Fruit fly (Drosophila melanogaster) whole organism, adult: ENCODE measurements around the gene plx.

Experiments
- CG14711 ChIP-seq: fragments of 200-800 bp; sonication (Bioruptor generic); optimal IDR thresholded peaks from 2 replicates; lab custom pipeline; 2018; ENCODE audit warnings: missing biosample characterization, mild to moderate bottlenecking, missing genetic modification characterization, moderate library complexity
- CG33017 ChIP-seq: fragments of 200-800 bp; sonication (Bioruptor generic); optimal IDR thresholded peaks from 2 replicates; lab custom pipeline; 2018; ENCODE audit warnings: missing biosample characterization, mild to moderate bottlenecking, missing genetic modification characterization, moderate library complexity
- CG7045 ChIP-seq: fragments of 200-800 bp; sonication (Bioruptor generic); optimal IDR thresholded peaks from 2 replicates; lab custom pipeline; 2017; ENCODE audit warnings: missing biosample characterization, mild to moderate bottlenecking, missing genetic modification characterization
- bab1 ChIP-seq: fragments of 200-800 bp; sonication (Bioruptor generic); optimal IDR thresholded peaks from 3 replicates; lab custom pipeline; 2019; ENCODE audit warnings: missing biosample characterization, mild to moderate bottlenecking, missing genetic modification characterization, moderate library complexity
- ovo ChIP-seq: fragments of 200-800 bp; sonication (Bioruptor generic); optimal IDR thresholded peaks from 2 replicates; lab custom pipeline; 2016; ENCODE audit warnings: missing biosample characterization, missing genetic modification characterization

dm6 chr3R:5723122-5723521 is 37.5 kb downstream of the plx start:
- TF ChIP-seq CG7045 (no peak), CG14711 (tag; lab: Kevin White, UChicago) (no peak), ovo (GFP tag; lab: Kevin White, UChicago) (no peak), bab1 (GFP tag; lab: Kevin White, UChicago) (no peak), CG33017 (tag; lab: Kevin White, UChicago) (no peak)
